Fruit fly (Drosophila melanogaster) whole organism, pupa: ENCODE data around the gene Ccp84Ae.

Experiments used
- CG10348 ChIP-seq: fragments of 200-800 bp; sonication (Bioruptor generic); IDR thresholded peaks from 2 replicates; pipeline ENCODE4 v1.3.6; 2022; ENCODE audit warnings: missing biosample characterization, missing genetic modification characterization
- CG8301 ChIP-seq: fragments of 200-800 bp; sonication (Bioruptor generic); optimal IDR thresholded peaks from 2 replicates; lab custom pipeline; 2018; ENCODE audit warnings: missing biosample characterization, mild to moderate bottlenecking, missing genetic modification characterization
- CG9948 ChIP-seq: fragments of 200-800 bp; sonication (Bioruptor generic); optimal IDR thresholded peaks from 2 replicates; lab custom pipeline; 2018; ENCODE audit warnings: missing biosample characterization, mild to moderate bottlenecking, missing genetic modification characterization, moderate library complexity

DNA sequence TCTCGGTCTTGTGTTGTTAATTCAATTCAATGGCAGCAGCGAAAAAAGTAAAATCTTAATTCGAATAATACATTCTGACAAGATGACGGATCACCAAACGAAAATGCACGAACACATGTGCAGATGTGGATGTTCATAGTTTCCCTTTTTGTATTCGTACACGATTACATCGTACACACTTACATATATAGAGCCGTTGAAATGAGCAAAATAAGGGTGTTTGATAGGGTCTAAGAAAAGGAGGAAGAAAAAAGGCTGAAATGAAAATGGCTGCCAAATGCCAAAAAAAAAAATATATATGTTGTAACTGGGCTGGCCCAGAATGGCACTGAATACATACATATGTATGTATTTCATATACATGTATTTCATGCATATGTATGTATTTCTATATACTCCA, 23.3 kb downstream of the Ccp84Ae start:
- no peak for TF ChIP-seq CG8301 (tag; lab: Kevin White, UChicago)
- no peak for TF ChIP-seq CG10348 (GFP tag; lab: Robert Waterston, UW)
- no peak for TF ChIP-seq CG9948 (tag; lab: Kevin White, UChicago)
